Worm (Caenorhabditis elegans): Measurements from ENCODE around the gene gst-21.

DNA sequence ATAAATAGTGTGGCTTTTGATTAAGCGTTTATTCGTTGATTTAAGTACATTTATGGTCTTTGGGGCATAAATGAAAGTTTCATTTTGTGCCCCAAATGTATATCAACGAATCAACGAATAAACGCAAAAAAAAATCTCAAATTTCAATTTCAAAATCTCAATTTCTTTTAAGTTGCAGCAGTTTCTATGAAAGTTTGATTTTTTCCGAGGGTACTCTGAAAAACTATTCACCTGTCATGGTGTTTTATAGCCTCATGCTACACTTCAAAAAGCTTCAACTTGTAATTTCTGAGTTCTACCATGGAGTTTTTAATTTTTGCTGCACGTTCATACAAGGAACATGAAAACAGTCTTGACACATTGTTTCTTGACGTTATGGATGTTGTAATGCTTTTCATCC is 20.7 kb upstream of the gst-21 start, which contains the start of gene ZK697.1:
- TF ChIP-seq dao-5 (tag; optimal IDR thresholded peaks at IDR 0.05), result no peak
- no peak for TF ChIP-seq him-1 (tag; optimal IDR thresholded peaks at IDR 0.05)
- no peak for TF ChIP-seq W03F9.2 (tag; optimal IDR thresholded peaks at IDR 0.05)

Measured in whole organism, L4/young adult.